Fruit fly (Drosophila melanogaster) whole organism, wandering third instar larva: ENCODE results near the gene CG34281.

Source experiments
- Dfd ChIP-seq: fragments of >200 bp; optimal IDR thresholded peaks from 2 replicates; lab custom pipeline; 2017; ENCODE audit warnings: missing biosample characterization, missing genetic modification characterization
- Dif ChIP-seq: fragments of 200-275, 200-300 bp; sonication (Bioruptor generic); optimal IDR thresholded peaks from 2 replicates; lab custom pipeline; 2018; ENCODE audit warnings: missing biosample characterization, missing genetic modification characterization; ENCODE audit not compliant: partially characterized antibody
- Hnf4 ChIP-seq: fragments of 200-800 bp; sonication (Bioruptor generic); optimal IDR thresholded peaks from 2 replicates; lab custom pipeline; 2016; ENCODE audit warnings: missing biosample characterization, mild to moderate bottlenecking, missing genetic modification characterization

Gene CG34281

DNA sequence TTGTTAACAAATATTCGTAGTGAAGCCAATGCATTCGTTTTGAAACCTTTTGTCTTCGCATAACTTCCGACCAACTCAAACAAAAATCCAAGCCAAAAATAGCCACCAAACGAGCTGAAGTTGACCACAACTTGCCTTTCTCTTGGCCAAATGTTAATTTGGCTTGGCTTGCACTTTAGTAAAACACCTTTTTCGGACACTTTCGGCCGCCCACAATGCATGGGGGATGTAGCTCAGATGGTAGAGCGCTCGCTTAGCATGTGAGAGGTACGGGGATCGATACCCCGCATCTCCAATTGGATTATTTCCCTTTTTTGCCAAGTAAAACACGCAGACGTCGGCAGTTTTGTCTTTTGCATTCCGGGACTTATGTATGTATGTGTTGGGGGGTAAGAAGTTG, 44.2 kb downstream of the CG34281 start:
- TF ChIP-seq Dfd = no peak
- TF ChIP-seq Dif = no peak
- no peak for TF ChIP-seq Hnf4
